Worm (Caenorhabditis elegans) whole organism, early embryonic: Measurements from ENCODE around the gene clh-6.

Experiments used
- F13C5.2 ChIP-seq: sonication (generic microtip); optimal IDR thresholded peaks from 2 replicates; lab custom pipeline; 2017; ENCODE audit warnings: mild to moderate bottlenecking, missing genetic modification characterization, inconsistent platforms, missing compliant biosample characterization
- ama-1 ChIP-seq: fragments of 150-350 bp; optimal IDR thresholded peaks from 2 replicates; lab custom pipeline; 2014
- flt-1 ChIP-seq: fragments of 200-800 bp; sonication (Bioruptor generic); IDR thresholded peaks from 2 replicates; pipeline ENCODE4 v1.3.6; 2022; ENCODE audit warnings: missing genetic modification characterization, missing compliant biosample characterization
- hmbx-1 ChIP-seq: sonication (generic microtip); optimal IDR thresholded peaks from 2 replicates; lab custom pipeline; 2016; ENCODE audit warnings: mild to moderate bottlenecking, missing genetic modification characterization, missing compliant biosample characterization
- hnd-1 ChIP-seq: sonication (generic microtip); optimal IDR thresholded peaks from 2 replicates; lab custom pipeline; 2016; ENCODE audit warnings: missing genetic modification characterization, missing compliant biosample characterization
- pes-1 ChIP-seq: fragments of 200-800 bp; sonication (Bioruptor generic); IDR thresholded peaks from 2 replicates; pipeline ENCODE4 v1.3.6; 2022; ENCODE audit warnings: missing genetic modification reagents, missing genetic modification characterization, missing compliant biosample characterization
- sea-1 ChIP-seq: fragments of 200-800 bp; sonication (Bioruptor generic); conservative IDR thresholded peaks from 2 replicates; pipeline ENCODE4 v1.3.6; 2022; ENCODE audit warnings: missing genetic modification characterization, missing compliant biosample characterization
- tbx-37 ChIP-seq: fragments of 200-800 bp; sonication (Bioruptor generic); conservative IDR thresholded peaks from 2 replicates; pipeline ENCODE4 v1.3.6; 2022; ENCODE audit warnings: missing genetic modification reagents, missing genetic modification characterization, missing compliant biosample characterization

ce11 chrV:12036129-12036528 is 27.0 kb downstream of the clh-6 start:
- no peak for TF ChIP-seq F13C5.2 (tag; lab: Kevin White, UChicago)
- no peak for TF ChIP-seq hnd-1 (tag; lab: Kevin White, UChicago)
- no peak for TF ChIP-seq tbx-37 (GFP tag; lab: Robert Waterston, UW)
- TF ChIP-seq ama-1, result no peak
- TF ChIP-seq flt-1, result no peak
- no peak for TF ChIP-seq sea-1 (GFP tag; lab: Robert Waterston, UW)
- no peak for TF ChIP-seq pes-1 (GFP tag; lab: Robert Waterston, UW)
- TF ChIP-seq hmbx-1 (tag; lab: Kevin White, UChicago), result no peak
